Worm (Caenorhabditis elegans) whole organism, young adult: Measurements from ENCODE around the gene K04C2.2.

ENCODE experiments used
- B0261.1 ChIP-seq: sonication (generic microtip); optimal IDR thresholded peaks from 2 replicates; lab custom pipeline; 2016; ENCODE audit warnings: mild to moderate bottlenecking, missing genetic modification characterization, moderate library complexity, missing compliant biosample characterization
- C06A6.2 ChIP-seq: fragments of 200-800 bp; sonication (Bioruptor generic); conservative IDR thresholded peaks from 2 replicates; pipeline ENCODE4 v1.3.6; 2022; ENCODE audit warnings: missing genetic modification characterization, missing compliant biosample characterization
- F10E7.11 ChIP-seq: sonication (generic microtip); optimal IDR thresholded peaks from 2 replicates; lab custom pipeline; 2017; ENCODE audit warnings: mild to moderate bottlenecking, missing genetic modification characterization, moderate library complexity, missing compliant biosample characterization
- F22D6.2 ChIP-seq: sonication (generic microtip); optimal IDR thresholded peaks from 2 replicates; lab custom pipeline; 2016; ENCODE audit warnings: mild to moderate bottlenecking, missing genetic modification characterization, missing compliant biosample characterization
- F23B12.7 ChIP-seq: sonication (generic microtip); optimal IDR thresholded peaks from 2 replicates; lab custom pipeline; 2017; ENCODE audit warnings: missing genetic modification characterization, mild to moderate bottlenecking, missing compliant biosample characterization, antibody characterized with exemption, moderate library complexity; ENCODE audit not compliant: insufficient read depth
- F33H1.4 ChIP-seq: fragments of 200-800 bp; sonication (Bioruptor generic); IDR thresholded peaks from 2 replicates; pipeline ENCODE4 v1.3.6; 2022; ENCODE audit warnings: missing genetic modification reagents, missing genetic modification characterization, missing compliant biosample characterization
- K11D2.4 ChIP-seq: fragments of 200-800 bp; sonication (Bioruptor generic); IDR thresholded peaks from 2 replicates; pipeline ENCODE4 v1.3.6; 2022; ENCODE audit warnings: missing genetic modification reagents, missing genetic modification characterization, missing compliant biosample characterization
- K12H6.12 ChIP-seq: fragments of 200-800 bp; sonication (Bioruptor generic); optimal IDR thresholded peaks from 2 replicates; lab custom pipeline; 2018; ENCODE audit warnings: mild to moderate bottlenecking, missing genetic modification characterization, missing compliant biosample characterization
- T07F8.4 ChIP-seq: sonication (generic microtip); optimal IDR thresholded peaks from 2 replicates; lab custom pipeline; 2016; ENCODE audit warnings: mild to moderate bottlenecking, missing genetic modification characterization, moderate library complexity, missing compliant biosample characterization
- Y53G8AR.9 ChIP-seq: fragments of 200-800 bp; sonication (Bioruptor generic); conservative IDR thresholded peaks from 2 replicates; pipeline ENCODE4 v1.3.6; 2022; ENCODE audit warnings: missing genetic modification reagents, missing genetic modification characterization, missing compliant biosample characterization
- Y67H2A.10 ChIP-seq: fragments of 200-800 bp; sonication (Bioruptor generic); conservative IDR thresholded peaks from 2 replicates; pipeline ENCODE4 v1.3.6; 2022; ENCODE audit warnings: missing genetic modification reagents, missing genetic modification characterization, missing compliant biosample characterization
- Y79H2A.3 ChIP-seq: fragments of 200-800 bp; sonication (Bioruptor generic); conservative IDR thresholded peaks from 2 replicates; pipeline ENCODE4 v1.3.6; 2022; ENCODE audit warnings: missing genetic modification reagents, missing genetic modification characterization, missing compliant biosample characterization
- akir-1 ChIP-seq: fragments of 200-800 bp; sonication (Bioruptor generic); optimal IDR thresholded peaks from 2 replicates; lab custom pipeline; 2018; ENCODE audit warnings: mild to moderate bottlenecking, missing genetic modification characterization, moderate library complexity, missing compliant biosample characterization
- attf-6 ChIP-seq: fragments of 200-800 bp; sonication (Bioruptor generic); IDR thresholded peaks from 2 replicates; pipeline ENCODE4 v1.3.6; 2022; ENCODE audit warnings: missing genetic modification reagents, missing genetic modification characterization, missing compliant biosample characterization
- cebp-1 ChIP-seq, 2 experiments: fragments of 200-800 bp in 1 of 2; sonication (Bioruptor generic) in 1 of 2; sonication (generic microtip) in 1 of 2; IDR thresholded peaks in 1 of 2; optimal IDR thresholded peaks in 1 of 2; 2 replicates each; pipeline versions ENCODE4 v1.3.6 to Lab custom; 2017 to 2022; ENCODE audit warnings: missing compliant biosample characterization in 2 of 2, missing genetic modification characterization in 2 of 2, mild to moderate bottlenecking in 1 of 2, missing genetic modification reagents in 1 of 2, moderate library complexity in 1 of 2
- ceh-100 ChIP-seq: fragments of 200-800 bp; sonication (Bioruptor generic); IDR thresholded peaks from 2 replicates; pipeline ENCODE4 v1.3.6; 2022; ENCODE audit warnings: missing genetic modification reagents, missing genetic modification characterization, missing compliant biosample characterization
- ceh-40 ChIP-seq: fragments of 200-800 bp; sonication (Bioruptor generic); IDR thresholded peaks from 2 replicates; pipeline ENCODE4 v1.3.6; 2022; ENCODE audit warnings: missing genetic modification characterization, missing compliant biosample characterization
- ceh-58 ChIP-seq: fragments of 200-800 bp; sonication (Bioruptor generic); IDR thresholded peaks from 2 replicates; pipeline ENCODE4 v1.3.6; 2022; ENCODE audit warnings: missing genetic modification characterization, missing compliant biosample characterization
- dpff-1 ChIP-seq: sonication (generic microtip); optimal IDR thresholded peaks from 2 replicates; lab custom pipeline; 2017; ENCODE audit warnings: mild to moderate bottlenecking, missing genetic modification characterization, missing compliant biosample characterization
- dpl-1 ChIP-seq: fragments of 150-350 bp; optimal IDR thresholded peaks from 2 replicates; lab custom pipeline; 2014; ENCODE audit warnings: missing biosample characterization, missing genetic modification reagents, missing genetic modification characterization
- efl-1 ChIP-seq: fragments of 150-350 bp; optimal IDR thresholded peaks from 2 replicates; lab custom pipeline; 2014; ENCODE audit warnings: missing biosample characterization, missing genetic modification reagents, missing genetic modification characterization
- hrde-1 ChIP-seq: sonication (generic microtip); optimal IDR thresholded peaks from 2 replicates; lab custom pipeline; 2016; ENCODE audit warnings: missing genetic modification characterization, mild to moderate bottlenecking, missing compliant biosample characterization, moderate library complexity, missing genotype, missing genetic modification reagents, borderline replicate concordance
- lin-54 ChIP-seq: fragments of 200-800 bp; sonication (Bioruptor generic); optimal IDR thresholded peaks from 2 replicates; lab custom pipeline; 2018; ENCODE audit warnings: mild to moderate bottlenecking, missing genetic modification characterization, missing compliant biosample characterization
- lsl-1 ChIP-seq: fragments of 200-800 bp; sonication (Bioruptor generic); optimal IDR thresholded peaks from 2 replicates; lab custom pipeline; 2018; ENCODE audit warnings: mild to moderate bottlenecking, missing genetic modification characterization, moderate library complexity, missing compliant biosample characterization
- madf-8 ChIP-seq: fragments of 200-800 bp; sonication (Bioruptor generic); conservative IDR thresholded peaks from 2 replicates; pipeline ENCODE4 v1.3.6; 2022; ENCODE audit warnings: missing genetic modification reagents, missing genetic modification characterization, missing compliant biosample characterization
- mcd-1 ChIP-seq: fragments of 200-800 bp; sonication (Bioruptor generic); IDR thresholded peaks from 2 replicates; pipeline ENCODE4 v1.3.6; 2022; ENCODE audit warnings: missing genetic modification reagents, missing genetic modification characterization, missing compliant biosample characterization
- mel-28 ChIP-seq: sonication (generic microtip); optimal IDR thresholded peaks from 2 replicates; lab custom pipeline; 2016; ENCODE audit warnings: borderline replicate concordance, mild to moderate bottlenecking, missing genetic modification characterization, missing compliant biosample characterization
- mxl-1 ChIP-seq: sonication (generic microtip); optimal IDR thresholded peaks from 2 replicates; lab custom pipeline; 2016; ENCODE audit warnings: missing genetic modification characterization, missing compliant biosample characterization
- nfya-1 ChIP-seq: sonication (generic microtip); optimal IDR thresholded peaks from 2 replicates; lab custom pipeline; 2017; ENCODE audit warnings: antibody characterized with exemption, missing compliant biosample characterization, missing genetic modification characterization, borderline replicate concordance; ENCODE audit not compliant: insufficient read depth
- nhr-179 ChIP-seq: sonication (generic microtip); optimal IDR thresholded peaks from 2 replicates; lab custom pipeline; 2016; ENCODE audit warnings: mild to moderate bottlenecking, missing genetic modification characterization, missing compliant biosample characterization
- nhr-90 ChIP-seq: sonication (generic microtip); optimal IDR thresholded peaks from 2 replicates; lab custom pipeline; 2016; ENCODE audit warnings: missing genotype, mild to moderate bottlenecking, missing genetic modification characterization, missing compliant biosample characterization
- pbrm-1 ChIP-seq: fragments of 200-800 bp; sonication (Bioruptor generic); IDR thresholded peaks from 2 replicates; pipeline ENCODE4 v1.3.6; 2022; ENCODE audit warnings: missing genetic modification reagents, missing genetic modification characterization, missing compliant biosample characterization
- rcor-1 ChIP-seq: fragments of 200-800 bp; sonication (Bioruptor generic); IDR thresholded peaks from 2 replicates; pipeline ENCODE4 v1.3.6; 2022; ENCODE audit warnings: missing genetic modification reagents, missing genetic modification characterization, missing compliant biosample characterization
- sdz-38 ChIP-seq: sonication (generic microtip); optimal IDR thresholded peaks from 2 replicates; lab custom pipeline; 2016; ENCODE audit warnings: missing genotype, missing genetic modification characterization, missing compliant biosample characterization
- snpc-1.1 ChIP-seq: sonication (generic microtip); optimal IDR thresholded peaks from 2 replicates; lab custom pipeline; 2017; ENCODE audit warnings: missing genetic modification characterization, mild to moderate bottlenecking, missing compliant biosample characterization, antibody characterized with exemption, moderate library complexity, missing genotype, missing genetic modification reagents; ENCODE audit not compliant: insufficient read depth
- snpc-1.3 ChIP-seq: sonication (generic microtip); optimal IDR thresholded peaks from 2 replicates; lab custom pipeline; 2017; ENCODE audit warnings: missing genetic modification characterization, mild to moderate bottlenecking, missing compliant biosample characterization, antibody characterized with exemption, moderate library complexity, missing genotype, missing genetic modification reagents; ENCODE audit not compliant: insufficient read depth
- tbp1 ChIP-seq: fragments of 200-800 bp; sonication (Bioruptor generic); optimal IDR thresholded peaks from 2 replicates; lab custom pipeline; 2018; ENCODE audit warnings: mild to moderate bottlenecking, missing genetic modification characterization, missing compliant biosample characterization
- zfh-2 ChIP-seq: fragments of 200-800 bp; sonication (Bioruptor generic); conservative IDR thresholded peaks from 2 replicates; pipeline ENCODE4 v1.3.6; 2022; ENCODE audit warnings: missing genetic modification reagents, missing genetic modification characterization, missing compliant biosample characterization
- zim-3 ChIP-seq: sonication (generic microtip); optimal IDR thresholded peaks from 2 replicates; lab custom pipeline; 2017; ENCODE audit warnings: mild to moderate bottlenecking, missing genetic modification characterization, moderate library complexity, missing compliant biosample characterization
- ztf-26 ChIP-seq: sonication (generic microtip); optimal IDR thresholded peaks from 2 replicates; lab custom pipeline; 2017; ENCODE audit warnings: missing genetic modification characterization, missing compliant biosample characterization
- ztf-6 ChIP-seq: fragments of 200-800 bp; sonication (Bioruptor generic); IDR thresholded peaks from 2 replicates; pipeline ENCODE4 v1.3.6; 2022; ENCODE audit warnings: missing genetic modification reagents, missing genetic modification characterization, missing compliant biosample characterization

The K04C2.2 gene

DNA sequence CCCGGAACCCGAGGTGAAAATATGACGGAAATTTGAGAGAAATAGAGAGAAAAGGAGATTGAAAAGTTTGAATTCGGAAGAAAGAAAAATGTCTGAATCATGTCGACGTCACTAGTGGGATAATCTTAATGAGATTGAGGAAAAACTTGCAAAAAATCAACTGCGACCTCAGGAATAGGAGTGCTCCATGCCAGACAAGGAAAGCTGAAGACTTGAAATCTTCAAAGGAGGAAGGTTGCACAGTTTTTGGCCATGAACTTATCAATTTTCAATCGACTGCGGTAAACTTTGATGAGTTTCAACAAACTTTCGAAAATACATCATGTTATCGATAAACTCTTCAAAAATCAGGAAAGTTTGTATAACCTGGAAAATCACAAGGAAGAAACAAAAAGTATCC is 22.8 kb downstream of the K04C2.2 start, which contains the start of gene pdf-1:
Gene pdf-1 (minus strand): TSS at position 101 of the 400 bp plus-strand sequence.
- TF ChIP-seq nhr-90 (tag; lab: Kevin White, UChicago) = no peak
- no peak for TF ChIP-seq T07F8.4
- TF ChIP-seq dpff-1 (tag; lab: Kevin White, UChicago) = no peak
- TF ChIP-seq rcor-1 (GFP tag; lab: Robert Waterston, UW) = no peak
- TF ChIP-seq lsl-1 = no peak
- no peak for TF ChIP-seq ceh-100 (GFP tag; lab: Robert Waterston, UW)
- no peak for TF ChIP-seq attf-6 (GFP tag; lab: Robert Waterston, UW)
- no peak for TF ChIP-seq ceh-40 (GFP tag; lab: Robert Waterston, UW)
- TF ChIP-seq tbp1 (GFP tag; lab: Kevin White, UChicago) = no peak

DNA sequence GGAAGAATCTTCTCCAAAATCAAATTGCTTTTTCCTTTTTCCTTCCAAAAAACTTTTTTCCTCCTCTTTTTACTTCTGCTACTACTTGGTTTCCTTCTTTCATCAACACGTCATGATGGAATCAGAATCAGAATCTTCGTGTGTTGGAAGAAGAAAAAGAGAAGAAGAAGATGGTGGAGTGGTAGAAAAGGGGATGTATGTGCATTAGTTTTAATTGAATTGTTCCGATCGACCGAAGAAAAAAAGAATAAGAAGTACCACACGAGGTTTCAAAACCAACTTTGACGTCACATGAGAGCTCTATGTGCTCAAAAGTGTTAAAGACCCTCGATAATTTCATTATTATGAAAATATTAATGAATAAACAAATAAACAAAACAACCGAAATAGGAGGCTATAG is 25.3 kb downstream of the K04C2.2 start:
- TF ChIP-seq ceh-100 (GFP tag; lab: Robert Waterston, UW) (no peak), F10E7.11 (tag; lab: Kevin White, UChicago) (no peak), F22D6.2 (tag; lab: Kevin White, UChicago) (no peak), ztf-6 (no peak)

DNA sequence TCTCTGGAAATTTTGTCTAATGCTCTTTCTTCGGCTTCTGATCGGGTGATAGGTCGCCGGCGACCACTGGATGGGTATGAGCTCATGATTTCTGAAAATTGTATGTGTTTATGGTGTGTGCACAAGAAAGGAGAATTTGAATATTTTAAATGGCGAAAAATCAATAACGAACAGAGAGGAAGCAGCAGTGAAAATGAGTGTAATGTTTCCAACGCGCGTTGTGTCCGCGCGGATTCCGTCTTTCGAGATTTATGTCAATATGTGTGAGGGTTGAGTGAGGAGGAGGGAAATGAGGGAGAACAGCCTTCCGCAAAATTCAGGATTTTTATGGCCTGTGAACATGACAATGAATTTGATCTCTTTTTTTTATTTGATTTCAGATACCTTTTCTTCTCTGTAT is 39.2 kb downstream of the K04C2.2 start, which contains the start of gene flap-1:
Gene flap-1 (minus strand): TSS at position 101 of the 400 bp plus-strand sequence.
- TF ChIP-seq pbrm-1 (GFP tag; lab: Robert Waterston, UW) = no peak
- TF ChIP-seq ceh-58 (GFP tag; lab: Robert Waterston, UW) = no peak

DNA sequence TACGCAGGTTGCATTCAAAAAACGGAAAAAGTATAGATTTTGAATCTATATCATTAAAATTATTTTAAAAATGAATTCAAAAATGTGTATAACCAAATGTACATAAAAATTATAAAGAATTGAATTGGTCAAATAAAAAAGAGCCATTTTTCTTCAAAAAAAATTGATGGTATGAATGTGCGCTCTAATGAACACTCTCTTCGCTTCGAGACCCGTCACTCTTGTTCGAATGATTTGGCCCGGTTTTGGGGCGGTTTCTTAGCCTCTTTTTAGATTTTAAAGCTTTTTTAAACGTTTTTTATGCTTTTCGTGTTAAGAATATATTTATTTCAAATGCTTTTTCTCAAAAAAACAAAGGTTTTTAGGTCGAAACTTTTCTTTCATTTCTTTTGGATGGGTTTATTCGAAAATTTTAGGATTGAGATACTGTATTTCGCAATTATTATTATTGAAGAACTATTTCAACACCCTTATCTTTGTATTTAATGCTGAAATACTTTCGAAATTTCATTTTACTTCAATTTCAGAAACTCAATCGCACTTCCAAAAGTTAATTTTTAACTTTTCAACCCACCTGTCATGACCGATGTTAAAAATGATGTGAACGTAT is 40.1 kb downstream of the K04C2.2 start, which contains the start of gene inf-1:
Gene inf-1 (plus strand): TSS at position 577 of the 610 bp plus-strand sequence.
- TF ChIP-seq mcd-1 (GFP tag; lab: Robert Waterston, UW) = peak; percentile 77
- peak; percentile 36 for TF ChIP-seq efl-1
- no peak for TF ChIP-seq sdz-38 (tag; lab: Kevin White, UChicago)
- peak; percentile 28 for TF ChIP-seq snpc-1.3
- peak; percentile 46 for TF ChIP-seq dpl-1 (GFP tag; lab: Kevin White, UChicago)
- TF ChIP-seq mel-28 (tag; lab: Kevin White, UChicago) = no peak
- peak; percentile 51 for TF ChIP-seq F23B12.7 (tag; lab: Kevin White, UChicago)
- TF ChIP-seq akir-1 (GFP tag; lab: Kevin White, UChicago) = no peak
- TF ChIP-seq hrde-1 (tag; lab: Kevin White, UChicago) = no peak
- TF ChIP-seq mxl-1 (tag; lab: Kevin White, UChicago) = no peak
- TF ChIP-seq zfh-2 (GFP tag; lab: Robert Waterston, UW) = no peak
- no peak for TF ChIP-seq madf-8 (GFP tag; lab: Robert Waterston, UW)
- no peak for TF ChIP-seq Y53G8AR.9 (GFP tag; lab: Robert Waterston, UW)
- no peak for TF ChIP-seq pbrm-1 (GFP tag; lab: Robert Waterston, UW)
- peak; percentile 5 for TF ChIP-seq snpc-1.1
- no peak for TF ChIP-seq dpff-1 (tag; lab: Kevin White, UChicago)
- no peak for TF ChIP-seq ztf-26
- TF ChIP-seq lin-54 (GFP tag; lab: Kevin White, UChicago) = peak; percentile 18
- peak; percentile 68; the same call in 1 of the 2 replicates for TF ChIP-seq cebp-1 (GFP tag; IDR thresholded peaks at IDR 0.05; lab: Robert Waterston, UW)
- peak; percentile 95 for TF ChIP-seq cebp-1 (tag; optimal IDR thresholded peaks at IDR 0.05; lab: Kevin White, UChicago)
- TF ChIP-seq K12H6.12 (tag; lab: Kevin White, UChicago) = no peak
- peak; percentile 74 for TF ChIP-seq F33H1.4 (GFP tag; lab: Robert Waterston, UW)
- TF ChIP-seq B0261.1 (tag; lab: Kevin White, UChicago) = no peak
- no peak for TF ChIP-seq C06A6.2 (GFP tag; lab: Robert Waterston, UW)
- no peak for TF ChIP-seq nfya-1 (tag; lab: Kevin White, UChicago)
- no peak for TF ChIP-seq Y79H2A.3 (GFP tag; lab: Robert Waterston, UW)
- TF ChIP-seq zim-3 = no peak
- TF ChIP-seq nhr-179 (tag; lab: Kevin White, UChicago) = no peak
- no peak for TF ChIP-seq K11D2.4 (GFP tag; lab: Robert Waterston, UW)
- TF ChIP-seq Y67H2A.10 (GFP tag; lab: Robert Waterston, UW) = no peak
